Fruit fly (Drosophila melanogaster): Measurements from ENCODE around the gene CG31904.
"Not testable (repeated sequence)": the region's sequence is repeated elsewhere in the genome, so short reads cannot be mapped to it uniquely, and the experiment has no call there.

Gene CG31904

dm6 chr2L:7738709-7739108, at the start of gene CG31904:
Gene CG31904, minus strand, starts transcription at chr2L:7738809.
- not testable (repeated sequence) for TF ChIP-seq noc (tag; optimal IDR thresholded peaks at IDR 0.05)

dm6 chr2L:7782788-7783401, 44.3 kb upstream of the CG31904 start, which contains the start of gene Brd7-9:
Gene Brd7-9, plus strand, starts transcription at chr2L:7782865.
- TF ChIP-seq noc (tag; optimal IDR thresholded peaks at IDR 0.05): peak; percentile 15

- TF ChIP-seq noc (tag; optimal IDR thresholded peaks at IDR 0.05): no peak
Measured at dm6 chr2L:7781165-7781564, 42.6 kb upstream of the CG31904 start, which contains the start of gene CG7164. Gene CG7164, plus strand, starts transcription at chr2L:7781465.

dm6 chr2L:7779785-7780184, 41.2 kb upstream of the CG31904 start, which contains the start of gene Uro:
Gene Uro, plus strand, starts transcription at chr2L:7780085.
- no peak for TF ChIP-seq noc (tag; optimal IDR thresholded peaks at IDR 0.05)

dm6 chr2L:7777979-7778692, 39.5 kb upstream of the CG31904 start, which contains the start of gene CG7179:
Gene CG7179, minus strand, starts transcription at chr2L:7778029.
- TF ChIP-seq noc (tag; optimal IDR thresholded peaks at IDR 0.05): peak; percentile 40

- TF ChIP-seq noc (tag; optimal IDR thresholded peaks at IDR 0.05): no peak
Measured at dm6 chr2L:7775260-7775659, 36.7 kb upstream of the CG31904 start.

- TF ChIP-seq noc (tag; optimal IDR thresholded peaks at IDR 0.05): no peak
Measured at dm6 chr2L:7771891-7772290, 33.3 kb upstream of the CG31904 start.

- no peak for TF ChIP-seq noc (tag; optimal IDR thresholded peaks at IDR 0.05)
Measured at dm6 chr2L:7767328-7767727, 28.7 kb upstream of the CG31904 start, which contains the start of gene CG7191. Gene CG7191, plus strand, starts transcription at chr2L:7767628.

dm6 chr2L:7756835-7757234, 18.2 kb upstream of the CG31904 start:
- no peak for TF ChIP-seq noc (tag; optimal IDR thresholded peaks at IDR 0.05)

dm6 chr2L:7754539-7754938, 15.9 kb upstream of the CG31904 start:
- TF ChIP-seq noc (tag; optimal IDR thresholded peaks at IDR 0.05): no peak

- no peak for TF ChIP-seq noc (tag; optimal IDR thresholded peaks at IDR 0.05)
Measured at dm6 chr2L:7753874-7754273, 15.3 kb upstream of the CG31904 start, which contains the start of gene CG46025. Gene CG46025, plus strand, starts transcription at chr2L:7754174.

- no peak for TF ChIP-seq noc (tag; optimal IDR thresholded peaks at IDR 0.05)
Measured at dm6 chr2L:7753086-7753485, 14.5 kb upstream of the CG31904 start, which contains the start of gene CG7203. Gene CG7203, minus strand, starts transcription at chr2L:7753186.

- no peak for TF ChIP-seq noc (tag; optimal IDR thresholded peaks at IDR 0.05)
Measured at dm6 chr2L:7750631-7751161, 12.1 kb upstream of the CG31904 start.

- TF ChIP-seq noc (tag; optimal IDR thresholded peaks at IDR 0.05): no peak
Measured at dm6 chr2L:7746975-7747374, 8.4 kb upstream of the CG31904 start, which contains the start of gene ATPsynGL. Gene ATPsynGL, plus strand, starts transcription at chr2L:7747275.

- no peak for TF ChIP-seq noc (tag; optimal IDR thresholded peaks at IDR 0.05)
Measured at dm6 chr2L:7744739-7745138, 6.1 kb upstream of the CG31904 start, which contains the start of gene CG7214. Gene CG7214, minus strand, starts transcription at chr2L:7744839.

- no peak for TF ChIP-seq noc (tag; optimal IDR thresholded peaks at IDR 0.05)
Measured at dm6 chr2L:7744208-7744607, 5.6 kb upstream of the CG31904 start.

Data from whole organism, larva.